Fruit fly (Drosophila melanogaster) whole organism, embryonic: Measurements from ENCODE around the gene CG13364.

ENCODE experiments used
- C15 ChIP-seq: fragments of 200-800 bp; sonication (Bioruptor generic); IDR thresholded peaks from 3 replicates; pipeline ENCODE4 v1.3.6; 2022; ENCODE audit warnings: missing biosample characterization, missing genetic modification characterization
- CG10979 ChIP-seq: fragments of 200-800 bp; sonication (Bioruptor generic); optimal IDR thresholded peaks from 2 replicates; lab custom pipeline; 2018; ENCODE audit warnings: missing biosample characterization, mild to moderate bottlenecking, missing genetic modification characterization, moderate library complexity
- CG11504 ChIP-seq: fragments of 200-800 bp; sonication (Bioruptor generic); optimal IDR thresholded peaks from 3 replicates; lab custom pipeline; 2019; ENCODE audit warnings: missing biosample characterization, mild to moderate bottlenecking, missing genetic modification characterization, moderate library complexity
- CG1233 ChIP-seq: fragments of 200-800 bp; sonication (Bioruptor generic); optimal IDR thresholded peaks from 4 replicates; lab custom pipeline; 2018; ENCODE audit warnings: missing biosample characterization, mild to moderate bottlenecking, missing genetic modification characterization
- CG12942 ChIP-seq: fragments of 200-800 bp; sonication (Bioruptor generic); optimal IDR thresholded peaks from 3 replicates; lab custom pipeline; 2016; ENCODE audit warnings: missing biosample characterization, missing genetic modification characterization
- CG14014 ChIP-seq: fragments of 200-800 bp; sonication (Bioruptor generic); IDR thresholded peaks from 2 replicates; pipeline ENCODE4 v1.3.6; 2022; ENCODE audit warnings: missing biosample characterization, missing genetic modification characterization
- CG15269 ChIP-seq: fragments of 200-800 bp; sonication (Bioruptor generic); optimal IDR thresholded peaks from 2 replicates; lab custom pipeline; 2018; ENCODE audit warnings: missing biosample characterization, mild to moderate bottlenecking, missing genetic modification characterization, moderate library complexity
- CG1603 ChIP-seq: fragments of 200-800 bp; sonication (Bioruptor generic); optimal IDR thresholded peaks from 2 replicates; lab custom pipeline; 2019; ENCODE audit warnings: missing biosample characterization, mild to moderate bottlenecking, missing genetic modification characterization, moderate library complexity
- CG31388 ChIP-seq: fragments of 200-800 bp; sonication (Bioruptor generic); optimal IDR thresholded peaks from 2 replicates; lab custom pipeline; 2016; ENCODE audit warnings: missing biosample characterization, missing genetic modification characterization
- CG33213 ChIP-seq: fragments of 200-800 bp; sonication (Bioruptor generic); optimal IDR thresholded peaks from 3 replicates; lab custom pipeline; 2016; ENCODE audit warnings: missing biosample characterization, missing genetic modification characterization
- CG3407 ChIP-seq: fragments of 200-800 bp; sonication (Bioruptor generic); optimal IDR thresholded peaks from 2 replicates; lab custom pipeline; 2018; ENCODE audit warnings: missing biosample characterization, mild to moderate bottlenecking, missing genetic modification characterization
- CG34224 ChIP-seq: fragments of 200-800 bp; sonication (Bioruptor generic); IDR thresholded peaks from 3 replicates; pipeline ENCODE4 v1.3.6; 2022; ENCODE audit warnings: missing biosample characterization, missing genetic modification characterization; ENCODE audit not compliant: partially characterized antibody
- CG34376 ChIP-seq: fragments of 200-800 bp; sonication (Bioruptor generic); optimal IDR thresholded peaks from 2 replicates; lab custom pipeline; 2018; ENCODE audit warnings: missing biosample characterization, mild to moderate bottlenecking, missing genetic modification characterization
- CG6254 ChIP-seq: fragments of 200-800 bp; sonication (Bioruptor generic); optimal IDR thresholded peaks from 3 replicates; lab custom pipeline; 2017; ENCODE audit warnings: mild to moderate bottlenecking, missing biosample characterization, missing genetic modification reagents, missing genetic modification characterization
- CG6813 ChIP-seq: fragments of 200-800 bp; sonication (Bioruptor generic); optimal IDR thresholded peaks from 2 replicates; lab custom pipeline; 2017; ENCODE audit warnings: missing biosample characterization, missing genetic modification characterization, mild to moderate bottlenecking, moderate library complexity, missing genetic modification reagents
- CG8290 ChIP-seq, 3 experiments: fragments of 200-800 bp; sonication (Bioruptor generic); optimal IDR thresholded peaks; 2 replicates each; lab custom pipeline; 2016 to 2019; ENCODE audit warnings: missing biosample characterization in 3 of 3, missing genetic modification characterization in 3 of 3, mild to moderate bottlenecking in 2 of 3, moderate library complexity in 1 of 3
- CG8359 ChIP-seq: fragments of 200-800 bp; sonication (Bioruptor generic); optimal IDR thresholded peaks from 2 replicates; lab custom pipeline; 2017; ENCODE audit warnings: missing biosample characterization, mild to moderate bottlenecking, missing genetic modification characterization, borderline replicate concordance
- CG8924 ChIP-seq: fragments of 200-800 bp; optimal IDR thresholded peaks from 3 replicates; lab custom pipeline; 2019; ENCODE audit warnings: missing biosample characterization, mild to moderate bottlenecking, missing genetic modification characterization, moderate library complexity
- CG9727 ChIP-seq: fragments of 200-800 bp; sonication (Bioruptor generic); optimal IDR thresholded peaks from 3 replicates; lab custom pipeline; 2017; ENCODE audit warnings: missing biosample characterization, mild to moderate bottlenecking, missing genetic modification characterization
- CG9876 ChIP-seq: fragments of 200-800 bp; sonication (Bioruptor generic); optimal IDR thresholded peaks from 2 replicates; lab custom pipeline; 2016; ENCODE audit warnings: missing biosample characterization, missing genetic modification characterization
- CkIIα-i1 ChIP-seq: fragments of 200-800 bp; sonication (Bioruptor generic); IDR thresholded peaks from 2 replicates; pipeline ENCODE4 v1.3.6; 2022; ENCODE audit warnings: missing biosample characterization, missing genetic modification characterization
- Dek ChIP-seq: fragments of 200-800 bp; sonication (Bioruptor generic); optimal IDR thresholded peaks from 3 replicates; lab custom pipeline; 2019; ENCODE audit warnings: missing biosample characterization, mild to moderate bottlenecking, missing genetic modification characterization, moderate library complexity
- Dll ChIP-seq: fragments of 200-800 bp; sonication (Bioruptor generic); IDR thresholded peaks from 4 replicates; pipeline ENCODE4 v1.3.6; 2022; ENCODE audit warnings: missing biosample characterization, missing genetic modification characterization; ENCODE audit not compliant: partially characterized antibody
- E2f2 ChIP-seq: fragments of 200-800 bp; sonication (Bioruptor generic); IDR thresholded peaks from 2 replicates; pipeline ENCODE4 v1.3.6; 2022; ENCODE audit warnings: missing biosample characterization, missing genetic modification characterization
- Eip74EF ChIP-seq, 2 experiments: fragments of 200-800 bp in 1 of 2; fragments of >200 bp in 1 of 2; sonication (Bioruptor generic) in 1 of 2; optimal IDR thresholded peaks; 2 replicates each; lab custom pipeline; 2017 to 2019; ENCODE audit warnings: missing biosample characterization in 2 of 2, missing genetic modification characterization in 2 of 2, mild to moderate bottlenecking in 1 of 2, moderate library complexity in 1 of 2
- Fer3 ChIP-seq: fragments of 200-800 bp; sonication (Bioruptor generic); optimal IDR thresholded peaks from 2 replicates; lab custom pipeline; 2018; ENCODE audit warnings: missing biosample characterization, mild to moderate bottlenecking, missing genetic modification characterization, moderate library complexity
- HLH3B ChIP-seq: fragments of 200-800 bp; sonication (Bioruptor generic); IDR thresholded peaks from 2 replicates; pipeline ENCODE4 v1.3.6; 2022; ENCODE audit warnings: missing biosample characterization, missing genetic modification characterization
- Meics ChIP-seq: fragments of 200-800 bp; sonication (Bioruptor generic); optimal IDR thresholded peaks from 2 replicates; lab custom pipeline; 2017; ENCODE audit warnings: missing biosample characterization, mild to moderate bottlenecking, missing genetic modification characterization
- Neu2 ChIP-seq: fragments of 200-800 bp; sonication (Bioruptor generic); optimal IDR thresholded peaks from 3 replicates; lab custom pipeline; 2016; ENCODE audit warnings: missing biosample characterization, missing genetic modification characterization, borderline replicate concordance
- Sry-β ChIP-seq: fragments of 200-800 bp; sonication (Bioruptor generic); optimal IDR thresholded peaks from 2 replicates; lab custom pipeline; 2018; ENCODE audit warnings: missing biosample characterization, mild to moderate bottlenecking, missing genetic modification characterization, moderate library complexity
- Ssrp ChIP-seq: fragments of 200-800 bp; sonication (Bioruptor generic); optimal IDR thresholded peaks from 2 replicates; lab custom pipeline; 2018; ENCODE audit warnings: missing biosample characterization, mild to moderate bottlenecking, missing genetic modification characterization, moderate library complexity
- Xbp1 ChIP-seq: fragments of 200-800 bp; sonication (Bioruptor generic); optimal IDR thresholded peaks from 3 replicates; lab custom pipeline; 2016; ENCODE audit warnings: missing biosample characterization, mild to moderate bottlenecking, missing genetic modification characterization
- al ChIP-seq: fragments of 200-800 bp; sonication (Bioruptor generic); IDR thresholded peaks from 2 replicates; pipeline ENCODE4 v1.3.6; 2022; ENCODE audit warnings: missing biosample characterization, missing genetic modification characterization
- br ChIP-seq: fragments of >200 bp; optimal IDR thresholded peaks from 2 replicates; lab custom pipeline; 2017
- eve ChIP-seq, 2 experiments: fragments of >200 bp; optimal IDR thresholded peaks; 2 replicates each; lab custom pipeline; 2017; ENCODE audit warnings: missing biosample characterization in 2 of 2, missing genetic modification characterization in 2 of 2
- exex ChIP-seq: fragments of 200-800 bp; sonication (Bioruptor generic); optimal IDR thresholded peaks from 4 replicates; lab custom pipeline; 2018; ENCODE audit warnings: missing biosample characterization, mild to moderate bottlenecking, missing genetic modification characterization, moderate library complexity
- eyg ChIP-seq: fragments of 200-800 bp; sonication (Bioruptor generic); optimal IDR thresholded peaks from 3 replicates; lab custom pipeline; 2016; ENCODE audit warnings: missing biosample characterization, missing genetic modification characterization
- hbn ChIP-seq: fragments of 200-800 bp; sonication (Bioruptor generic); IDR thresholded peaks from 2 replicates; pipeline ENCODE4 v1.3.6; 2022; ENCODE audit warnings: missing biosample characterization, missing genetic modification characterization; ENCODE audit not compliant: partially characterized antibody
- luna ChIP-seq: fragments of 200-800 bp; sonication (Bioruptor generic); optimal IDR thresholded peaks from 2 replicates; lab custom pipeline; 2016; ENCODE audit warnings: missing biosample characterization, missing genetic modification characterization
- nerfin-1 ChIP-seq: fragments of 200-800 bp; sonication (Bioruptor generic); optimal IDR thresholded peaks from 3 replicates; lab custom pipeline; 2019; ENCODE audit warnings: missing biosample characterization, mild to moderate bottlenecking, missing genetic modification characterization, moderate library complexity
- nerfin-2 ChIP-seq: fragments of 200-800 bp; sonication (Bioruptor generic); IDR thresholded peaks from 2 replicates; pipeline ENCODE4 v1.3.6; 2022; ENCODE audit warnings: missing biosample characterization, missing genetic modification characterization; ENCODE audit not compliant: partially characterized antibody
- pnt ChIP-seq: fragments of 200-800 bp; sonication (Bioruptor generic); optimal IDR thresholded peaks from 3 replicates; lab custom pipeline; 2016; ENCODE audit warnings: missing biosample characterization, missing genetic modification characterization
- seq ChIP-seq: fragments of 200-800 bp; sonication (Bioruptor generic); IDR thresholded peaks from 2 replicates; pipeline ENCODE4 v1.3.6; 2022; ENCODE audit warnings: missing biosample characterization, missing genetic modification characterization
- sim ChIP-seq: fragments of 200-800 bp; sonication (Bioruptor generic); IDR thresholded peaks from 2 replicates; pipeline ENCODE4 v1.3.6; 2022; ENCODE audit warnings: missing biosample characterization, missing genetic modification characterization
- so ChIP-seq: fragments of 200-800 bp; sonication (Bioruptor generic); IDR thresholded peaks from 3 replicates; pipeline ENCODE4 v1.3.6; 2022; ENCODE audit warnings: missing biosample characterization, missing genetic modification characterization
- yki ChIP-seq: fragments of >200 bp; optimal IDR thresholded peaks from 3 replicates; lab custom pipeline; 2018

The CG13364 gene

DNA sequence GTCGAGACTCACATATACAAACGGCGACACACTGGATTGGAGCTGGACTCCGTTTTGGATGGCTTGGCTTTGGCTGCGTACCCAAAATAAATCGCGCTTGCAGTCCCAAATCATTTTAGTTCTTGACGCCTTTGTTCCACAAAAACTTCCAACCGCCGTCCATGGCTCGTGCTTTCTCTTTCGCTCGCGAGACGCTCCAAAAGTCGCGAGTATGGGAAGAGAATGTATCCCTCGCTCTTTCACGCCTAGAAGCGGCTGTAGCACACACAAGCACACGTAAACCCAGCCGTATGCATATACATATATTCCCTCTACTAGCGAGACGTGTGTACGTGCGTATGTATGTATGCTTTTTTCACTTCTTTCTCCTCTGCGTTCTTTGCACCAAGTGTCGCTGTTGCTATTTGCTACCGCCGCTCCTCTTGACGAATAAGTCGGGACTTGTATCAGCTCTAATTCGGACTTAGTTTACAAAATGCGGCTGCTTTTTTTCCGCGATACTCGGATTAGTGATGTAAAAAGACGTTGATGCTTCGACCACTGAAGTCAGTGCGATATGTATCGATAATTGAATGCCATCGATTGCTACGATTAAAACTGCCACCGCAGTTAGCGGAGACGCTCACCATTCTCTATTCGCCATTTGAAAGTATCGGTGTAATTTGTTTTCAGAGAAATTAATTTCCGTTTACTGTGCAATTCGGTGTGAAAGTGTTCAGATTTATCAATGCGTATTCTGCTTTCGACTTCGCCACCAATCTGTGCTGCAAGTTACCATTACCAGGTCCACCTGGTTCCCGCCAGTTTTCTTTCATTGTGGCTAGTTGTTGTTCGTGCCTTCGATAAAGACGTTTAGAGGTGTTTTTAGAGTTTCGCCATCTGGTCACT is 30.7 kb upstream of the CG13364 start, which contains the start of the genes Hmt4-20 and SkpA (continued):
- no peak for TF ChIP-seq CG8924 (tag; lab: Kevin White, UChicago)
- TF ChIP-seq CG1233 (GFP tag; lab: Kevin White, UChicago), result no peak

- TF ChIP-seq Meics, result peak; percentile 96
- peak; percentile 93 for TF ChIP-seq sim (GFP tag; lab: Robert Waterston, UW)
- TF ChIP-seq exex (tag; lab: Kevin White, UChicago), result peak; percentile 75
- peak; percentile 93 for TF ChIP-seq CG3407 (GFP tag; lab: Kevin White, UChicago)
- peak; percentile 94 for TF ChIP-seq Xbp1
- TF ChIP-seq hbn, result no peak
- peak; percentile 92 for TF ChIP-seq al (GFP tag; lab: Robert Waterston, UW)
- TF ChIP-seq Dll, result no peak; the same call in 3 of the 4 replicates
- TF ChIP-seq Fer3 (tag; lab: Kevin White, UChicago), result peak; percentile 95
- peak; percentile 79 for TF ChIP-seq luna (GFP tag; lab: Kevin White, UChicago)
- peak; percentile 92 for TF ChIP-seq CG33213
- TF ChIP-seq Ssrp (tag; lab: Kevin White, UChicago), result peak; percentile 91
- peak; percentile 96 for TF ChIP-seq so (GFP tag; lab: Robert Waterston, UW)
- no peak for TF ChIP-seq br
- TF ChIP-seq CG34224 (GFP tag; lab: Robert Waterston, UW), result no peak
- TF ChIP-seq eyg (GFP tag; lab: Kevin White, UChicago), result peak; percentile 88
- peak; percentile 94 for TF ChIP-seq Dek (tag; lab: Kevin White, UChicago)
- TF ChIP-seq CG14014 (GFP tag; lab: Robert Waterston, UW), result peak; percentile 96
- peak; percentile 95 for TF ChIP-seq CG11504 (tag; lab: Kevin White, UChicago)
- peak; percentile 96 for TF ChIP-seq CG34376
- TF ChIP-seq CG8290 (GFP tag; optimal IDR thresholded peaks at IDR 0.05; lab: Kevin White, UChicago), result peak; percentile 90
- peak; percentile 87 to 99 for TF ChIP-seq CG8290 (tag; optimal IDR thresholded peaks at IDR 0.05; lab: Kevin White, UChicago)
- TF ChIP-seq E2f2 (GFP tag; lab: Robert Waterston, UW), result peak; percentile 82
- peak; percentile 92 for TF ChIP-seq CG10979 (tag; lab: Kevin White, UChicago)
- peak; percentile 94 for TF ChIP-seq CG6254
- TF ChIP-seq CG31388 (GFP tag; lab: Kevin White, UChicago), result peak; percentile 80
- TF ChIP-seq Neu2 (GFP tag; lab: Kevin White, UChicago), result peak; percentile 76
- peak; percentile 96 for TF ChIP-seq HLH3B (GFP tag; lab: Robert Waterston, UW)
- peak; percentile 96 for TF ChIP-seq CG15269 (tag; lab: Kevin White, UChicago)
- peak; percentile 97 for TF ChIP-seq CG1603
- TF ChIP-seq Sry-β (GFP tag; lab: Kevin White, UChicago), result no peak
- TF ChIP-seq CG12942 (GFP tag; lab: Kevin White, UChicago), result peak; percentile 92
- no peak for TF ChIP-seq eve (GFP tag; optimal IDR thresholded peaks at IDR 0.05; lab: Kevin White, UChicago)
- peak in 1 of 2 experiments; percentile 89 for TF ChIP-seq Eip74EF (GFP tag; optimal IDR thresholded peaks at IDR 0.05; lab: Kevin White, UChicago)
- TF ChIP-seq nerfin-1 (tag; lab: Kevin White, UChicago), result peak; percentile 94
- TF ChIP-seq CG8359 (GFP tag; lab: Kevin White, UChicago), result peak; percentile 78
- peak; percentile 95 for TF ChIP-seq CG9727 (GFP tag; lab: Kevin White, UChicago)
- peak; percentile 96 for TF ChIP-seq seq (GFP tag; lab: Robert Waterston, UW)
- peak; percentile 90 for TF ChIP-seq CG9876
- peak; percentile 98 for TF ChIP-seq CG6813 (GFP tag; lab: Kevin White, UChicago)
- TF ChIP-seq pnt, result peak; percentile 92
- TF ChIP-seq yki, result no peak
- TF ChIP-seq C15, result peak; percentile 82; the same call in 2 of the 3 replicates
- peak; percentile 84 for TF ChIP-seq CkIIα-i1 (GFP tag; lab: Robert Waterston, UW)
- TF ChIP-seq nerfin-2 (GFP tag; lab: Robert Waterston, UW), result no peak
Measured at dm6 chrX:654949-655348, 29.9 kb upstream of the CG13364 start.
